Worm (Caenorhabditis elegans): Measurements from ENCODE around the gene Y59H11AM.1.

- TF ChIP-seq dmd-4 (tag; optimal IDR thresholded peaks at IDR 0.05) (no peak), unc-62 (GFP tag; optimal IDR thresholded peaks at IDR 0.05) (no peak), lin-11 (tag; optimal IDR thresholded peaks at IDR 0.05) (no peak)
Observed at ce11 chrIV:8570719-8571118, 519 bp upstream of the Y59H11AM.1 start.

All from whole organism, L2 larva.